Fruit fly (Drosophila melanogaster) whole organism, embryonic: ENCODE measurements around the gene CG9117.

Experiments
- B-H2 ChIP-seq: fragments of 200-800 bp; sonication (Bioruptor generic); optimal IDR thresholded peaks from 2 replicates; lab custom pipeline; 2018; ENCODE audit warnings: missing biosample characterization, mild to moderate bottlenecking, missing genetic modification characterization
- CG10543 ChIP-seq: fragments of 200-800 bp; sonication (Bioruptor generic); optimal IDR thresholded peaks from 3 replicates; lab custom pipeline; 2017; ENCODE audit warnings: missing biosample characterization, mild to moderate bottlenecking, missing genetic modification characterization, moderate library complexity
- CG10979 ChIP-seq: fragments of 200-800 bp; sonication (Bioruptor generic); optimal IDR thresholded peaks from 2 replicates; lab custom pipeline; 2018; ENCODE audit warnings: missing biosample characterization, mild to moderate bottlenecking, missing genetic modification characterization, moderate library complexity
- CG12155 ChIP-seq: fragments of 200-800 bp; sonication (Bioruptor generic); optimal IDR thresholded peaks from 3 replicates; lab custom pipeline; 2016; ENCODE audit warnings: missing biosample characterization, missing genetic modification characterization
- CG12942 ChIP-seq: fragments of 200-800 bp; sonication (Bioruptor generic); optimal IDR thresholded peaks from 3 replicates; lab custom pipeline; 2016; ENCODE audit warnings: missing biosample characterization, missing genetic modification characterization
- CG13123 ChIP-seq: fragments of 200-800 bp; sonication (Bioruptor generic); optimal IDR thresholded peaks from 2 replicates; lab custom pipeline; 2016; ENCODE audit warnings: missing biosample characterization, missing genetic modification characterization
- CG13424 ChIP-seq: fragments of 200-800 bp; sonication (Bioruptor generic); optimal IDR thresholded peaks from 2 replicates; lab custom pipeline; 2019; ENCODE audit warnings: missing biosample characterization, mild to moderate bottlenecking, missing genetic modification characterization, moderate library complexity
- CG16863 ChIP-seq: fragments of 200-800 bp; sonication (Bioruptor generic); optimal IDR thresholded peaks from 3 replicates; lab custom pipeline; 2016; ENCODE audit warnings: missing biosample characterization, missing genetic modification characterization
- CG17328 ChIP-seq: fragments of 200-800 bp; sonication (Bioruptor generic); IDR thresholded peaks from 2 replicates; pipeline ENCODE4 v1.3.6; 2022; ENCODE audit warnings: missing biosample characterization, missing genetic modification characterization
- CG17912 ChIP-seq: fragments of 200-800 bp; sonication (Bioruptor generic); optimal IDR thresholded peaks from 2 replicates; lab custom pipeline; 2018; ENCODE audit warnings: missing biosample characterization, mild to moderate bottlenecking, missing genetic modification characterization
- CG18262 ChIP-seq: fragments of 200-800 bp; optimal IDR thresholded peaks from 3 replicates; lab custom pipeline; 2019; ENCODE audit warnings: missing biosample characterization, mild to moderate bottlenecking, missing genetic modification characterization, moderate library complexity
- CG31388 ChIP-seq: fragments of 200-800 bp; sonication (Bioruptor generic); optimal IDR thresholded peaks from 2 replicates; lab custom pipeline; 2016; ENCODE audit warnings: missing biosample characterization, missing genetic modification characterization
- CG34376 ChIP-seq: fragments of 200-800 bp; sonication (Bioruptor generic); optimal IDR thresholded peaks from 2 replicates; lab custom pipeline; 2018; ENCODE audit warnings: missing biosample characterization, mild to moderate bottlenecking, missing genetic modification characterization
- CG3995 ChIP-seq: fragments of 200-800 bp; sonication (Bioruptor generic); optimal IDR thresholded peaks from 3 replicates; lab custom pipeline; 2016; ENCODE audit warnings: missing biosample characterization, missing genetic modification characterization
- CG6689 ChIP-seq: fragments of 200-800 bp; sonication (Bioruptor generic); IDR thresholded peaks from 2 replicates; pipeline ENCODE4 v1.3.6; 2022; ENCODE audit warnings: missing biosample characterization, missing genetic modification characterization
- CG6791 ChIP-seq: fragments of 200-800 bp; sonication (Bioruptor generic); IDR thresholded peaks from 3 replicates; pipeline ENCODE4 v1.3.6; 2022; ENCODE audit warnings: missing biosample characterization, missing genetic modification characterization; ENCODE audit not compliant: partially characterized antibody
- CG7357 ChIP-seq: fragments of 200-800 bp; sonication (Bioruptor generic); IDR thresholded peaks from 3 replicates; pipeline ENCODE4 v1.3.6; 2022; ENCODE audit warnings: missing biosample characterization, missing genetic modification characterization
- CG9876 ChIP-seq: fragments of 200-800 bp; sonication (Bioruptor generic); optimal IDR thresholded peaks from 2 replicates; lab custom pipeline; 2016; ENCODE audit warnings: missing biosample characterization, missing genetic modification characterization
- CG9932 ChIP-seq: fragments of 200-800 bp; sonication (Bioruptor generic); IDR thresholded peaks from 2 replicates; pipeline ENCODE4 v1.3.6; 2022; ENCODE audit warnings: missing biosample characterization, missing genetic modification characterization
- CrebB ChIP-seq: fragments of 200-800 bp; sonication (Bioruptor generic); optimal IDR thresholded peaks from 3 replicates; lab custom pipeline; 2018; ENCODE audit warnings: missing biosample characterization, mild to moderate bottlenecking, missing genetic modification characterization
- Dfd ChIP-seq, 2 experiments: fragments of >200 bp; optimal IDR thresholded peaks; 2 replicates each; lab custom pipeline; 2017; ENCODE audit warnings: missing biosample characterization in 2 of 2, missing genetic modification characterization in 2 of 2
- Dip3 ChIP-seq: fragments of 200-800 bp; sonication (Bioruptor generic); optimal IDR thresholded peaks from 3 replicates; lab custom pipeline; 2016; ENCODE audit warnings: missing biosample characterization, missing genetic modification characterization
- Drgx ChIP-seq: fragments of 200-800 bp; sonication (Bioruptor generic); IDR thresholded peaks from 2 replicates; pipeline ENCODE4 v1.3.6; 2022; ENCODE audit warnings: missing biosample characterization, missing genetic modification characterization
- Gug ChIP-seq: fragments of 200-800 bp; sonication (Bioruptor generic); IDR thresholded peaks from 4 replicates; pipeline ENCODE4 v1.3.6; 2022; ENCODE audit warnings: missing biosample characterization, missing genetic modification characterization
- HmgZ ChIP-seq: fragments of 200-800 bp; sonication (Bioruptor generic); optimal IDR thresholded peaks from 2 replicates; lab custom pipeline; 2018; ENCODE audit warnings: missing biosample characterization, mild to moderate bottlenecking, missing genetic modification characterization
- Max ChIP-seq: fragments of 200-800 bp; sonication (Bioruptor generic); optimal IDR thresholded peaks from 2 replicates; lab custom pipeline; 2016; ENCODE audit warnings: missing biosample characterization, mild to moderate bottlenecking, missing genetic modification characterization
- NC2β ChIP-seq: fragments of 200-800 bp; sonication (Bioruptor generic); optimal IDR thresholded peaks from 2 replicates; lab custom pipeline; 2016; ENCODE audit warnings: missing biosample characterization, missing genetic modification characterization
- NFAT ChIP-seq: fragments of 200-800 bp; sonication (Bioruptor generic); IDR thresholded peaks from 2 replicates; pipeline ENCODE4 v1.3.6; 2022; ENCODE audit warnings: missing biosample characterization, missing genetic modification characterization
- Neu2 ChIP-seq: fragments of 200-800 bp; sonication (Bioruptor generic); optimal IDR thresholded peaks from 3 replicates; lab custom pipeline; 2016; ENCODE audit warnings: missing biosample characterization, missing genetic modification characterization, borderline replicate concordance
- Opbp ChIP-seq: fragments of 200-800 bp; sonication (Bioruptor generic); IDR thresholded peaks from 3 replicates; pipeline ENCODE4 v1.3.6; 2022; ENCODE audit warnings: missing biosample characterization, missing genetic modification characterization; ENCODE audit not compliant: partially characterized antibody
- Sin3A ChIP-seq: fragments of >200 bp; optimal IDR thresholded peaks from 2 replicates; lab custom pipeline; 2018
- Sox100B ChIP-seq: fragments of 200-800 bp; sonication (Bioruptor generic); optimal IDR thresholded peaks from 3 replicates; lab custom pipeline; 2018; ENCODE audit warnings: missing biosample characterization, mild to moderate bottlenecking, missing genetic modification characterization
- abd-A ChIP-seq: fragments of 200-800 bp; sonication (Bioruptor generic); optimal IDR thresholded peaks from 3 replicates; lab custom pipeline; 2019; ENCODE audit warnings: missing biosample characterization, mild to moderate bottlenecking, missing genetic modification characterization, moderate library complexity
- ac ChIP-seq: fragments of 200-800 bp; sonication (Bioruptor generic); optimal IDR thresholded peaks from 3 replicates; lab custom pipeline; 2017; ENCODE audit warnings: missing biosample characterization, mild to moderate bottlenecking, missing genetic modification characterization
- ara ChIP-seq: fragments of 200-800 bp; sonication (Bioruptor generic); IDR thresholded peaks from 2 replicates; pipeline ENCODE4 v1.3.6; 2022; ENCODE audit warnings: missing biosample characterization, missing genetic modification characterization
- ato ChIP-seq: fragments of 200-800 bp; sonication (Bioruptor generic); IDR thresholded peaks from 2 replicates; pipeline ENCODE4 v1.3.6; 2022; ENCODE audit warnings: missing biosample characterization, missing genetic modification characterization; ENCODE audit not compliant: partially characterized antibody
- bab2 ChIP-seq: fragments of 200-800 bp; sonication (Bioruptor generic); optimal IDR thresholded peaks from 2 replicates; lab custom pipeline; 2016; ENCODE audit warnings: missing biosample characterization, missing genetic modification characterization
- cad ChIP-seq: fragments of >200 bp; optimal IDR thresholded peaks from 2 replicates; lab custom pipeline; 2017; ENCODE audit warnings: missing biosample characterization, missing genetic modification characterization
- eyg ChIP-seq: fragments of 200-800 bp; sonication (Bioruptor generic); optimal IDR thresholded peaks from 3 replicates; lab custom pipeline; 2016; ENCODE audit warnings: missing biosample characterization, missing genetic modification characterization
- fd3F ChIP-seq: fragments of 200-800 bp; sonication (Bioruptor generic); optimal IDR thresholded peaks from 2 replicates; lab custom pipeline; 2018; ENCODE audit warnings: missing biosample characterization, mild to moderate bottlenecking, missing genetic modification characterization, moderate library complexity
- fru ChIP-seq: fragments of >200 bp; optimal IDR thresholded peaks from 2 replicates; lab custom pipeline; 2017
- gce ChIP-seq: fragments of 200-800 bp; sonication (Bioruptor generic); IDR thresholded peaks from 3 replicates; pipeline ENCODE4 v1.3.6; 2022; ENCODE audit warnings: missing biosample characterization, missing genetic modification characterization
- gfzf ChIP-seq: fragments of 200-800 bp; sonication (Bioruptor generic); optimal IDR thresholded peaks from 2 replicates; lab custom pipeline; 2016; ENCODE audit warnings: missing biosample characterization, mild to moderate bottlenecking, missing genetic modification characterization, moderate library complexity
- gt ChIP-seq: fragments of 200-800 bp; sonication (Bioruptor generic); IDR thresholded peaks from 2 replicates; pipeline ENCODE4 v1.3.6; 2022; ENCODE audit warnings: missing biosample characterization, missing genetic modification characterization
- hbn ChIP-seq: fragments of 200-800 bp; sonication (Bioruptor generic); IDR thresholded peaks from 2 replicates; pipeline ENCODE4 v1.3.6; 2022; ENCODE audit warnings: missing biosample characterization, missing genetic modification characterization; ENCODE audit not compliant: partially characterized antibody
- her ChIP-seq: fragments of 200-800 bp; sonication (Bioruptor generic); optimal IDR thresholded peaks from 2 replicates; lab custom pipeline; 2016; ENCODE audit warnings: missing biosample characterization, missing genetic modification characterization
- kah ChIP-seq: fragments of 200-800 bp; sonication (Bioruptor generic); optimal IDR thresholded peaks from 2 replicates; lab custom pipeline; 2018; ENCODE audit warnings: missing biosample characterization, mild to moderate bottlenecking, missing genetic modification characterization
- klu ChIP-seq: fragments of 200-800 bp; sonication (Bioruptor generic); IDR thresholded peaks from 2 replicates; pipeline ENCODE4 v1.3.6; 2022; ENCODE audit warnings: missing biosample characterization, missing genetic modification characterization
- ro ChIP-seq: fragments of 200-800 bp; sonication (Bioruptor generic); IDR thresholded peaks from 2 replicates; pipeline ENCODE4 v1.3.6; 2022; ENCODE audit warnings: missing biosample characterization, missing genetic modification characterization
- salm ChIP-seq: fragments of 200-800 bp; sonication (Bioruptor generic); optimal IDR thresholded peaks from 2 replicates; lab custom pipeline; 2018; ENCODE audit warnings: missing biosample characterization, mild to moderate bottlenecking, missing genetic modification characterization
- so ChIP-seq: fragments of 200-800 bp; sonication (Bioruptor generic); IDR thresholded peaks from 3 replicates; pipeline ENCODE4 v1.3.6; 2022; ENCODE audit warnings: missing biosample characterization, missing genetic modification characterization

CG9117 gene

dm6 chr2L:6045972-6046718, 8.4 kb upstream of the CG9117 start, which contains the start of gene Pfas (continued):
- TF ChIP-seq CrebB (tag; lab: Kevin White, UChicago) (peak; percentile 66), CG9876 (GFP tag; lab: Kevin White, UChicago) (no peak), ato (GFP tag; lab: Robert Waterston, UW) (no peak), NC2β (GFP tag; lab: Kevin White, UChicago) (peak; percentile 12), abd-A (tag; lab: Kevin White, UChicago) (no peak), gfzf (GFP tag; lab: Kevin White, UChicago) (no peak), CG10979 (peak; percentile 22), CG34376 (GFP tag; lab: Kevin White, UChicago) (peak; percentile 83), CG6689 (GFP tag; lab: Robert Waterston, UW) (no peak), Sin3A (lab: Kevin White, UChicago) (no peak), CG12942 (GFP tag; lab: Kevin White, UChicago) (peak; percentile 36), Opbp (GFP tag; lab: Robert Waterston, UW) (no peak), ro (GFP tag; lab: Robert Waterston, UW) (no peak), CG13123 (GFP tag; lab: Kevin White, UChicago) (no peak), cad (GFP tag; lab: Kevin White, UChicago) (no peak), so (GFP tag; lab: Robert Waterston, UW) (no peak), CG13424 (peak; percentile 39), Dip3 (GFP tag; lab: Kevin White, UChicago) (peak; percentile 61), Neu2 (GFP tag; lab: Kevin White, UChicago) (no peak), gt (no peak), klu (no peak), Dfd (GFP tag; optimal IDR thresholded peaks at IDR 0.05; lab: Kevin White, UChicago) (no peak), CG18262 (tag; lab: Kevin White, UChicago) (peak; percentile 33), salm (tag; lab: Kevin White, UChicago) (no peak), HmgZ (tag; lab: Kevin White, UChicago) (peak; percentile 87), Gug (GFP tag; lab: Robert Waterston, UW) (0 out of 4 replicates have a peak, but pooled peaks have one; percentile 17), ara (no peak), gce (GFP tag; lab: Robert Waterston, UW) (0 out of 3 replicates have a peak, but pooled peaks have one; percentile 30), CG31388 (GFP tag; lab: Kevin White, UChicago) (no peak), CG9932 (peak; percentile 68), CG16863 (GFP tag; lab: Kevin White, UChicago) (no peak), CG10543 (GFP tag; lab: Kevin White, UChicago) (peak; percentile 60), NFAT (GFP tag; lab: Robert Waterston, UW) (peak; percentile 54; the same call in 1 of the 2 replicates), Sox100B (GFP tag; lab: Kevin White, UChicago) (no peak), CG6791 (GFP tag; lab: Robert Waterston, UW) (no peak), CG17328 (0 out of 2 replicates have a peak, but pooled peaks have one; percentile 13), Drgx (GFP tag; lab: Robert Waterston, UW) (0 out of 2 replicates have a peak, but pooled peaks have one; percentile 26), bab2 (GFP tag; lab: Kevin White, UChicago) (peak; percentile 5), CG7357 (no peak), B-H2 (peak; percentile 83), ac (GFP tag; lab: Kevin White, UChicago) (no peak), fd3F (no peak), her (GFP tag; lab: Kevin White, UChicago) (peak; percentile 72), eyg (peak; percentile 17), CG12155 (peak; percentile 52), CG17912 (GFP tag; lab: Kevin White, UChicago) (peak; percentile 6), CG3995 (no peak), Max (GFP tag; lab: Kevin White, UChicago) (peak; percentile 33), fru (lab: Kevin White, UChicago) (no peak), hbn (GFP tag; lab: Robert Waterston, UW) (no peak), kah (GFP tag; lab: Kevin White, UChicago) (no peak)
